Worm (Caenorhabditis elegans): ENCODE data around the gene nhr-123.

DNA sequence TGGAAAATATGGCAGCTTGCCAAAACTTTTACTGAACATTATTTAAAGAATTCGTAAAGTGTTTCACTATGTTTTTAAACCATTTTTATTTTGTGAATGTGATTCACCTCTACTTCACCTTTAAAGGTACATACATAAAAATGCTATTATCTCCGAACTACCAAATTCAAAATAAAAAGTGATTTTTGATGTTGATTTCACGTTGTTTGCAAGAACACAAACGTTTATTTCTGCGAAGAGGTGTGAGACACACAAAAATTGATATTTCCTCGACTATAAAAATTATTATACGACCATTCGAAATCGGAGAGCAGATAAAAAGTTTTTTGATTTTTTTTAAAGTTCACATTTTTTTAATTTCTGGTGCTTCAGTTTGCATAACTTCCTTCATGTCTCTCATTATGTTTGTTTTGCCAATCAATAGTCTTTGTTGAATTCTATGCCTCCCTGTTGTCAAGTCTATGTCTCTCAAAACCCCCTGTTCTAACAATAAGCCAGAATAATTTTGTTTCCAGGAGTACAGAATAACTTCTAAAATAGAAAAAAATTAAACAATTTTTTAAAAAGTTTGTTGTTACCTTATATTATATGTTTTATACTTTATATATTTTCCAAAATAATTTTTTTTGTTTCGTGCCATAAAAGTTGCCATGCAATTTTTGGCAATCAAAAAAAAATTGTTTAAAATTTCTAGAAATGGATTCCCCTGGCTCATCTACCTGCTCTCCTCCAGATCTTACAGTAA is at the start of gene nhr-123:
- TF ChIP-seq nfya-1 (tag; optimal IDR thresholded peaks at IDR 0.05; ENCODE audit: borderline replicate concordance, insufficient read depth) = no peak
- no peak for TF ChIP-seq bed-1 (GFP tag; IDR thresholded peaks at IDR 0.05)
- TF ChIP-seq sea-2 (GFP tag; IDR thresholded peaks at IDR 0.05) = no peak
- TF ChIP-seq die-1 (tag; optimal IDR thresholded peaks at IDR 0.05) = no peak
- no peak for TF ChIP-seq pha-4 (tag; optimal IDR thresholded peaks at IDR 0.05)
- TF ChIP-seq ztf-26 (tag; optimal IDR thresholded peaks at IDR 0.05) = no peak
- TF ChIP-seq unc-62 (GFP tag; optimal IDR thresholded peaks at IDR 0.05) = no peak

Data from whole organism, young adult.